Worm (Caenorhabditis elegans): Measurements from ENCODE around the gene sra-36.

sra-36 gene

DNA sequence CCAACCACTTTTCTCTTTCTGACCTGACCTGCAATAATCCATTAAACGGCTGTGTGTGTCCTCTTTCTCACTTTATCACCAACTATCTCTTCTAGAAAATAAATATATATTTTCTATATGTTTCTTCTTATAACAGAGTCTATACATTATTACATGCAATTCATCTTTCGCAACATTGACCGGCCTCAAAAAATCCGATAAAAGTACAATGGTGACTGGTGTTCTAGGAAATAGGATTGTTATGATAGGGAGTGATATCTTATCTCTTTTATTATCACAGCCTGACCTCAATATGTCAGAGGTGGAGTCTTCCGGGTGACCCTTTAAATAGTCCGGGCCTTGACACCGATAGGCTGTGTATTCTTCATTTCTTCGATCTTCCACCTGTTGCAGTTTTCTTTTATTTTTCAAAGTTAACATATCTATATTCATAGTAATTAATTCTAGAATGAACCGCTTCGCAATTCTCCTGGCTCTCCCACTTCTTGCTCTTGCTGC lies 22.0 kb upstream of the sra-36 start, which contains the start of gene dao-2:
TSS of gene dao-2 (plus strand) at position 448 of the 498 bp plus-strand sequence.
- no peak for TF ChIP-seq unc-62 (GFP tag; optimal IDR thresholded peaks at IDR 0.05)

DNA sequence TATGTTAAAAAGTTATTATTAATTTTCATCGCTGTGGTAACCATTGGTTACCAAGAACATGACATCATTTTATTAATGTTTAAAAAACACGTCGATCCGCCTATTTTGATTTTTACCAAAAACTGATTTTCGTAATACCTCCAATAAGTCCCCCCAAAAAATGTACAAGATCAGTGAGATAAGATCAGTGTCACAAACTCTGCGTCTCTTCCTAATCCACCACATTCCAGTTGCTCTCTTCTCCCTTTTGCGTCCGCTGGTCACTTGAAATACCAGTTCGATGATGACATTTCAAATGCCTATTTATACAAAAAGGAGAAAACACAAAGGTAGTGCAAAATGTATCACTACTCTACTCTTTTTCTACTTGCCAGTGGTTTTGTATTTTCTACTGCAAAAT lies 19.5 kb upstream of the sra-36 start, which contains the start of gene M03A1.8:
TSS of gene M03A1.8 (plus strand) at position 269 of the 400 bp plus-strand sequence.
- no peak for TF ChIP-seq unc-62 (GFP tag; optimal IDR thresholded peaks at IDR 0.05)

DNA sequence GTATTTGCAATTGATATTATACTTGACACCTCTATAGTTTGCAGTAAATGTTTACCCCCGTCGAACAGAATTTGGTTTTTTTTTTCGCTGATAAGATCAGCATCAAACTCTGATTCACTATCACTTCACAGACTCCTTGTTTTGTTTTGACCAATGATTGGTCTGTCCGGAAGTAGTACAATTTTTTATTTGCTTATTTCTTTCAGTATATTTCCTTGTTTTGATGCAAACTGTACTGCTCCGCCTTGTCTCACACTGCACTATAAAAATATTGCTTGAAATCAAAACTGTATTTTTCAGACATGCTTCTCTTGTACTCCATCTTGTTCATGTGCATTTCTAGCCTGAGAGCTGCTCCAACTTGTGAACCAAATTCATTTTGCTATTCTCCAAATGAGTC lies 17.0 kb upstream of the sra-36 start, which contains the start of gene M03A1.3:
TSS of gene M03A1.3 (plus strand) at position 301 of the 400 bp plus-strand sequence.
- no peak for TF ChIP-seq unc-62 (GFP tag; optimal IDR thresholded peaks at IDR 0.05)

DNA sequence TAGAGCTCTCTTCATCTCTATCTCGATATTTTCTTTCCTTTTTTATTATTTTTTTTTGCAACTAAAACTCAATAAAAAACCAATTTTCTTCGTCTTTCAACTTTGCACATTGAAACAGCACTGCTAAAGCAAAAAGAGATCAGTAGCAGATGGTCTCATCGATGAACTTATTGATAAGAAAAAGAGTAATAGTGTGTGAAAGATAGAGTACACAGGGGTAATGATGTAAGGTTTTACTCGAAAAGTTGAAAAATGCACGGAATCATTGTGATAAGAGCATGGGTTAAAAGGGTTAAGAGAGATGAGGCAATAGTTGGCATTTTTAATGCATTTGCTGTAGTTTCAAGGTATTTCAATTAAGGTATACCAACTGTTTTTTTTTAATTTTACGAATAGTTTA lies 11.6 kb upstream of the sra-36 start:
- TF ChIP-seq unc-62 (GFP tag; optimal IDR thresholded peaks at IDR 0.05), result no peak

DNA sequence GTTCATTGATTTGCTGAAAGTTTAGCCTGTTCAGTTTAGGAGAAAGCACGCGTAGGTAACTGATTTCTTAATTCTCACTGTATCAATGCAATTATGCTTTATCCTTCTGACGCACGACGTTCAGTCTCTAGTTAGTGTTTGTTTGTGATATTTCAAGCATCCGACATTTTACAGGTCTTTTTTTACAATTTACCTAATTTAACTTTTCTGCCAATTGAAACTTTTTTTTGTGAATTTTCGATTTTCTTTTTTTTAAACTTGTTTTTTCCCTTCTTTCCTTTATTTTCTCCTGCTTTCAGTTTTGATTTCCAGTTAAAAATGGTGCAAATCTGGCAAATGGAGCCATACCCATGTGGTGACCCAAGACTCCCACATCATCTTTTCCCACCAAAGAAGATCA lies 10.3 kb upstream of the sra-36 start, which contains the start of gene K07E1.1:
TSS of gene K07E1.1 (plus strand) at position 301 of the 400 bp plus-strand sequence.
- TF ChIP-seq unc-62 (GFP tag; optimal IDR thresholded peaks at IDR 0.05), result no peak

DNA sequence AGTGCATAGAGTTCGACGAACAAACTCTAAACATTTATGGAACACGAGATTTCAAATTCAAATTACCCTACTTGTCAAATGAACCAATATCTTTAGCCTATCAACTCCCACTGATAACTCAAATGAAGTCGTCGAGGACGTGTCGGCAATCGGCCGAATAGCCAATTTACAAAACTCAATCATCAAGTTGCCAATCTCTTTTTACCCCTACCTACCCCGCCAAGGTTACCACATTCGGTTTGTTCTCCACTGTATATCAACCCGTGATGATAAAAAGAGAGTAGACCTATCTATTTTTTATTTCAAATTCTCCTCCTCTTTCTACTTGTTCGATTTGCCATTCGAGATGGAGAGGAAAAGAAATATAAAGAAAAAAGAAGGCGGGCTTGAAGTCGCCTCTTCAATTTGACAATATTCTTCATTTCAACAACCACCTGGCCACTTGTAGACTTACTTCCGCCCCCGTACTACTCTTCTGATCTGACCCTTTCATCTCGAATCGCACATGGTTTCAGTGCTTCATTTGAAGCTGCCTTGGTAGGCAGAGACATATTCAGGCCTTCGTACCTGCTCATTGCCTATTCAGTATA lies 9.5 kb upstream of the sra-36 start:
- no peak for TF ChIP-seq unc-62 (GFP tag; optimal IDR thresholded peaks at IDR 0.05)

DNA sequence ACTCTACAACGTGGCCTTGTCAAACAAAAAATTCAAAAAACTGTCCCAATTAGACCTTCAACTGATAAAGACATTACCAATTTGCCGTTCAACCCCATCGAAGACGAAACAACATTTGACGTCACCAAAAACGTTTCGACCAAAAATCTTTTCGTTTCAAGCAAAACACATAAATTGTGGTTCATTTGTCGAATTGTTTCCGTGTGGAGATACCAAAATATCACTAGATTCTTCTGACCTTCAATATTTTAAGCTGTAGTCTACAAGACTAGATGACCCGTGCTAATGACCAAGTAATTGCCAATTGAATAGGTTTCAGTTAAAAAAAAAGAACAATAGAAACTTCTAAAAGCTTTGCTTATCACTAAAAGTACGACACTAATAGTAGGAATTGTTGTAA lies 7.9 kb upstream of the sra-36 start:
- TF ChIP-seq unc-62 (GFP tag; optimal IDR thresholded peaks at IDR 0.05), result no peak

DNA sequence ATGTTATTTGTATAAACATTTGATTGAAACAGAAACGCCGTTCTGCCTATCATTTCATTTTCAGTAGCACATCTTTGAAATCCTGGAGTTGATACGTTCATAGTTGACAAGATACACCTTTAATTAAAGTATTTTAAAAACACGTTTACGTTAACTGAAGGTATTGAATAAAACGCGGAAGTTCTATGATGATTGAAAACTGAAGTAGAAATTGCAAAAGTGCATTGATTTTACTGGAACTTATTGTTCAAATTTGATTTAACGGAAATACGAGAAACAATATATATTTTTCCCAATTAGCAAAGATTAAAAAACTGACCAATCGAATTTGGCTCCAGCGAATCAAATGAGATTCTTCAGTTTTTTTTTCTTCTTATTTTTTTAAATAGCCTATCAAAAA lies 3.0 kb upstream of the sra-36 start, which contains the start of gene sra-34:
TSS of gene sra-34 (minus strand) at position 101 of the 400 bp plus-strand sequence.
- no peak for TF ChIP-seq unc-62 (GFP tag; optimal IDR thresholded peaks at IDR 0.05)

DNA sequence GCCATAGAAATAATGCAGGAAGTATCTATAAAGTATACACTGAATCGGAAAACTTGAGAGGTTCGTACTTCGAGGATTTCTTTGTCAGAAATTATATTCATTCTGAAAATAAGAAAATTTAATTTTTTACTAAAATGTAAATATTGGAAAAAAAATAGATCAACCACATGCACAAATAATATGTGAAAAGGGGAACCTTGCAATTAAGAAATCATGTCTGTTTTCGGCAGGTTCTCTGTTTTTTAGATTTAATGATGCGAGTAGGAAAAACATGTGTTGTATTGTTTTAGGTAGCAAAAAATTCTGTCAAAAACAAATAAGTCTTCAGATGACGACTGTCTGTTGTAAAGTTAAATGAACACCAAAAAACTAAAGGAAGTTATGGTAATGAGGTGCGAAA lies 3.4 kb downstream of the sra-36 start, which contains the start of gene sra-33:
TSS of gene sra-33 (minus strand) at position 101 of the 400 bp plus-strand sequence.
- TF ChIP-seq unc-62 (GFP tag; optimal IDR thresholded peaks at IDR 0.05), result no peak

DNA sequence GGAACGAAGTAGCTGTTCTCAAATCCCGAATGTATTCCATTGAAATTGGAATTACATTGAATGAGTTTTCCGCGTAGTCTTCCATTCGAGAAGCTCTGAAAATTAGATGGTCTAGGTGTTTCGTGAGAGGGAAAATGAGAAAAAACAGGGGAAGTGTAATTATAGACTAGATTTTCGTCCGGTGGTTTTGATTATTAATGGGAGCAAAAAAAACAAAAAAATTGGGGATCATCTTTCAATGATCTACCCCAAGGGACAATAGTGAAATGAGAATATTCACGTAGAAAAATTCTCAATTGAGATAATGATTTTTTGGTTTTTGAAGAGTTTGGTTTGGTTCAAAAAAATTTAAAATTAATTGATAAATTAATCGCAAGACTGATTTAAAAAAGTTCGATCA lies 8.7 kb downstream of the sra-36 start, which contains the start of gene sra-32:
TSS of gene sra-32 (minus strand) at position 101 of the 400 bp plus-strand sequence.
- TF ChIP-seq unc-62 (GFP tag; optimal IDR thresholded peaks at IDR 0.05), result no peak

DNA sequence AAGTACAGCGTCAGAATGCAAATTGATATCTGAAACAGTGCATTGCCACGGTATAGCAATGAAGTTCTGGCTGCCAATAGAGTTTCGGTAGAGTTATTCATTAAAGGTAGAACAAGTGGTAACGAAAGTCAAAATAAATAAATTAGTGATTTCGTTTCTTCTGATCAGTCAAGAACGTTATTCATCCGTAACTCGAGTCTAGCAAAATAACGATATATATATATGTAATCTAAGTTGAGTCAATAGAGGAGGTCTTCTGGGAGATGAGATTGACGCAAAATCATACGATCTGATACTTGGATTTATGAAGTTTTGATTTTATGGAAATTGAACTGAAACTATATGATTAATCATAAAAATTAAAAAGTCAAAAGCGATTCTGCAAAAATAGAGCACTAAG lies 12.7 kb downstream of the sra-36 start, which contains the start of gene sra-35:
TSS of gene sra-35 (minus strand) at position 101 of the 400 bp plus-strand sequence.
- TF ChIP-seq unc-62 (GFP tag; optimal IDR thresholded peaks at IDR 0.05), result no peak

DNA sequence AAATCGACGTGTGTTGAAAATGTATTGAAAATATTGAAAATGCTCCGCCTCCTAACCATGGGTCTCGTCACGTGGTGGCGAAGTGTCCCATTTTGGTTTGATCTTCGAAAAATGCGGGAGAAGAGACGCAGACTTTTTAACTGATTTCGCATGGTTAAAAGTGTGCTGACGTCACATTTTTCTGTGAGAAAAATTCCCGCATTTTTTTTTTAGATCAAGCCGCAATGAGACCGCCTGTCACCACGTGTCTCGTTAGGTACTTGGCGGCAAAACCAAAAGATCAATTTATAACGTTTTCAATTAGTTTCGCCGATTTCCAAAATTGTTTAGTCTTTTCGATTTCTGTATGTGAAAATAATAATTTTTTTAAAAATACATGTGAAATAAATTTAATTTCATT lies 15.3 kb downstream of the sra-36 start:
- TF ChIP-seq unc-62 (GFP tag; optimal IDR thresholded peaks at IDR 0.05), result no peak

DNA sequence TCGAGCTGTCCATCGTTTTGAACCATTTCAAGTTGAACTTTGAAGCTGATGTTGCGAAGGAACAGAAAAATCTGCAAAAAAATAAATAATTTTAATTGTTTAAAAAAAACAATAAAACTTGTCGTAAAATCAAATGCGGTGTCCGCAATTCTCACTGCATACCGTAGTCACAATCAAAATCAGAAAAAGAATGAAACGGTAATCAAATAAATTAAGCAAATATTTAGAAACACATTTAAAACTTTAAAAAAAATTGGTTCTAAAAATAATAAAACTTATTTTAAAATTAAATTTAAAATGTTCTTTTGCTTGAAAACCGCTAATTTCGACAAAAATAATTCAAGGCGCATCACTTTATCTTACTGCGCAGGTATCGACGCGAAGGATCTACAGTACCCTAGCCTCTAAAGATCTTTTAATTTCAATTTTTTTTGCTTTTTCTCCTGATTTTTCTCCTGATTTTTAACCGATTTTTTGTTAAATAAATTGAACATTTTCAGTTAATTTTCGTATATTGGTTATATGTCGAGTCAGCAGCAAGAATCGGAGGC lies 17.3 kb downstream of the sra-36 start, which contains the start of the genes B0304.4 and B0304.2:
TSS of gene B0304.4 (minus strand) at position 101 of the 551 bp plus-strand sequence.
TSS of gene B0304.2 (plus strand) at position 501 of the 551 bp plus-strand sequence.
- no peak for TF ChIP-seq unc-62 (GFP tag; optimal IDR thresholded peaks at IDR 0.05)

DNA sequence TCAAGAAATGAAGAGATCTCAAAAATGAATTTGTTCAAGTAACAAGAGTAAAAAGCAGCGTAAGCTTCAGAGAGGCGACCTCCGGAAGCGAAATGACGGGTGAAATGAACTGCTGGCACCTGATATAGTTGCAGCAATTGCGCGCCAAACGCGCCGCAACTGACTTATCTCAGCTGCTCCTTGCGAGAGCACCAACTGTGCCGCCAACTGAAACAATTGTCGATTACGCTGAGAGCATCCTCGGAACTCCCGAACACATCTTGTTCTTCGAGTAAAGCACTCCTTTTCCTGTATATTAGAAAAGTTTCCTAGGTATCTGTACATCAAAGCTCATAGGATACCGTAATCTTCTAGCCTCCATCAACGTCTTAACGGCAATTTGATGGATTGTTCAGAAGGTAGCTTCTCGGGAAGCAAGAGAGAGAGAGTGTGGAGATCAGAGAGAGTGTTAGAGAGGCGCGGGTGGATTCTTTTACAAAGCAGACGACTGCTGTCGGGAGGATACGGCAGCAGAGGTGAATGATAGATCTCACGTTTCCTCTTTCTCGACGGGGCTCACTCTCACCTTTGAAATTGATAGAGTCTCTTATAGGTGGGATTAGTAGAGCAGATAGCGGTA lies 20.4 kb downstream of the sra-36 start:
- no peak for TF ChIP-seq unc-62 (GFP tag; optimal IDR thresholded peaks at IDR 0.05)

DNA sequence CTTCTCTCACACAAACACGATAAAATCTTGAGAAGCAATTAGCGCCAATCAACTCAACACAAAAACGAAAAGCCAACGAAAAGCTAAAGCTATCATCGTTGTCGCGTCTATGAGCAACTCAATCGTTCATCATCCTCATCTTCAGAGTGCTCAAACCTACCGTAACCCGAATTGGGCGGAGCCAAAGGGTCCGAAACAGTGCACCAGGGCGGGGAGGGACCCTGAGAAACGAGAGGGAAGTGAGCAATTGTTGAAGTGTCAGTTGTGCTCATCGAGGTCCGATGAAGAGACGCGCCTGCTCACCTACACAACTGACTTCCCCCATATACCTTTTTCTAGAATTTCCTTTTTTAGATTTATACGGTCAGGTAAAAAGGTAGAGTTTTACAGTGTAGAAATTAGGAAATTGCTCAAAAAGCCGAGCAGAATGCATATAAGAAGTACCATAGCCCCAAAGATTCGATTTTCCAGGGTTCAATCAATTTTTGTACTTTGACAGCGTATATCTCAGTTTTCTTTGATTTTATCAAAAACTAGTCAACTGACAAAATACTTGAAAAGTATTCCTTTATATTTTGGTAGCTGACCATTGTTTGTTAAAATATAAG lies 22.1 kb downstream of the sra-36 start, which contains the start of gene hlh-1:
TSS of gene hlh-1 (plus strand) at position 275 of the 608 bp plus-strand sequence.
- no peak for TF ChIP-seq unc-62 (GFP tag; optimal IDR thresholded peaks at IDR 0.05)

DNA sequence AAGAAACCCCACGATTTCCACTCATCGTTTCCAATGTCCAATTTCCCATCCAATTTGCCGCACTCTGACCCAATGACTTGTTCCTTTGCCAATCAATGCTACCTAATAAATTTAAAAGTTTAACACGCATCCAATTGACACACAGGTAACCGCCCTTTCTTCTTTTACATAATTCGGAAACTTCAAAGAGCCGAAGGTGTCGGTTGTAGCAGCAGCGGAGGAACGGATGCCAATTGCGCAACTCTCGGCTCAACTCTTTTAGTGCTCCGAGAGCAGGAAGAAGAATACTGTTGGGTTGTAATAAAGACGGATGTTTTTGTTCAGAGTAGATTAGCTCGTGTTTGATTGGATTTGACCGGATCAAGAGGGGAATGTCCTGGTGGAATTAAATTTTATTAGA lies 23.3 kb downstream of the sra-36 start:
- no peak for TF ChIP-seq unc-62 (GFP tag; optimal IDR thresholded peaks at IDR 0.05)

Data from whole organism, dauer.